Fruit fly (Drosophila melanogaster) whole organism, embryonic: Measurements from ENCODE around the gene Mtp.
A peak's percentile ranks its signal among the peaks of the same experiment; 100 is the strongest.

Experiments
- BEAF-32 ChIP-seq: fragments of 200-800 bp; sonication (Bioruptor generic); optimal IDR thresholded peaks from 3 replicates; lab custom pipeline; 2017; ENCODE audit warnings: missing biosample characterization, missing genetic modification characterization, mild to moderate bottlenecking, moderate library complexity, missing genetic modification reagents
- CG10209 ChIP-seq: fragments of 200-800 bp; sonication (Bioruptor generic); optimal IDR thresholded peaks from 3 replicates; lab custom pipeline; 2017; ENCODE audit warnings: missing biosample characterization, mild to moderate bottlenecking, missing genetic modification characterization, missing genetic modification reagents
- CG10267 ChIP-seq: fragments of 200-800 bp; sonication (Bioruptor generic); optimal IDR thresholded peaks from 2 replicates; lab custom pipeline; 2018; ENCODE audit warnings: missing biosample characterization, mild to moderate bottlenecking, missing genetic modification characterization, moderate library complexity
- CG10565 ChIP-seq: fragments of 200-800 bp; sonication (Bioruptor generic); optimal IDR thresholded peaks from 3 replicates; lab custom pipeline; 2016; ENCODE audit warnings: missing biosample characterization, mild to moderate bottlenecking, missing genetic modification characterization
- CG12659 ChIP-seq: fragments of 200-800 bp; sonication (Bioruptor generic); optimal IDR thresholded peaks from 3 replicates; lab custom pipeline; 2017; ENCODE audit warnings: mild to moderate bottlenecking, missing biosample characterization, missing genetic modification reagents, missing genetic modification characterization
- CG15073 ChIP-seq: fragments of 200-800 bp; sonication (Bioruptor generic); optimal IDR thresholded peaks from 2 replicates; lab custom pipeline; 2016; ENCODE audit warnings: missing biosample characterization, missing genetic modification characterization
- CG17802 ChIP-seq: fragments of 200-800 bp; sonication (Bioruptor generic); optimal IDR thresholded peaks from 2 replicates; lab custom pipeline; 2018; ENCODE audit warnings: missing biosample characterization, mild to moderate bottlenecking, missing genetic modification characterization, moderate library complexity
- CG2116 ChIP-seq: fragments of 200-800 bp; sonication (Bioruptor generic); optimal IDR thresholded peaks from 3 replicates; lab custom pipeline; 2018; ENCODE audit warnings: missing biosample characterization, mild to moderate bottlenecking, missing genetic modification characterization
- CG3065 ChIP-seq: fragments of 200-800 bp; sonication (Bioruptor generic); optimal IDR thresholded peaks from 2 replicates; lab custom pipeline; 2016; ENCODE audit warnings: missing biosample characterization, missing genetic modification characterization
- CG32767 ChIP-seq: fragments of 200-800 bp; sonication (Bioruptor generic); IDR thresholded peaks from 2 replicates; pipeline ENCODE4 v1.3.6; 2022; ENCODE audit warnings: missing biosample characterization, missing genetic modification characterization
- CG34422 ChIP-seq: fragments of 200-800 bp; sonication (Bioruptor generic); IDR thresholded peaks from 3 replicates; pipeline ENCODE4 v1.3.6; 2022; ENCODE audit warnings: missing biosample characterization, missing genetic modification characterization
- CG3838 ChIP-seq: fragments of 200-800 bp; sonication (Bioruptor generic); optimal IDR thresholded peaks from 3 replicates; lab custom pipeline; 2016; ENCODE audit warnings: missing biosample characterization, missing genetic modification characterization
- CG4404 ChIP-seq: fragments of 200-800 bp; sonication (Bioruptor generic); IDR thresholded peaks from 2 replicates; pipeline ENCODE4 v1.3.6; 2022; ENCODE audit warnings: missing biosample characterization, missing genetic modification characterization
- CG4424 ChIP-seq: fragments of 200-800 bp; sonication (Bioruptor generic); optimal IDR thresholded peaks from 3 replicates; lab custom pipeline; 2016; ENCODE audit warnings: missing biosample characterization, missing genetic modification characterization
- CG6689 ChIP-seq: fragments of 200-800 bp; sonication (Bioruptor generic); IDR thresholded peaks from 2 replicates; pipeline ENCODE4 v1.3.6; 2022; ENCODE audit warnings: missing biosample characterization, missing genetic modification characterization
- CG8290 ChIP-seq, 3 experiments: fragments of 200-800 bp; sonication (Bioruptor generic); optimal IDR thresholded peaks; 2 replicates each; lab custom pipeline; 2016 to 2019; ENCODE audit warnings: missing biosample characterization in 3 of 3, missing genetic modification characterization in 3 of 3, mild to moderate bottlenecking in 2 of 3, moderate library complexity in 1 of 3
- CG8765 ChIP-seq: fragments of 200-800 bp; sonication (Bioruptor generic); IDR thresholded peaks from 2 replicates; pipeline ENCODE4 v1.3.6; 2022; ENCODE audit warnings: missing biosample characterization, missing genetic modification characterization
- CG9437 ChIP-seq: fragments of 200-800 bp; sonication (Bioruptor generic); optimal IDR thresholded peaks from 2 replicates; lab custom pipeline; 2018; ENCODE audit warnings: missing biosample characterization, mild to moderate bottlenecking, missing genetic modification characterization
- CG9797 ChIP-seq: fragments of 200-800 bp; sonication (Bioruptor generic); optimal IDR thresholded peaks from 3 replicates; lab custom pipeline; 2018; ENCODE audit warnings: missing biosample characterization, mild to moderate bottlenecking, missing genetic modification characterization
- CTCF ChIP-seq: fragments of 200-800 bp; sonication (Bioruptor generic); optimal IDR thresholded peaks from 2 replicates; lab custom pipeline; 2017; ENCODE audit warnings: missing biosample characterization, mild to moderate bottlenecking, missing genetic modification characterization, moderate library complexity
- Deaf1 ChIP-seq: fragments of 200-800 bp; optimal IDR thresholded peaks from 3 replicates; lab custom pipeline; 2019; ENCODE audit warnings: missing biosample characterization, mild to moderate bottlenecking, missing genetic modification characterization, moderate library complexity
- Doc2 ChIP-seq: fragments of 200-800 bp; sonication (Bioruptor generic); IDR thresholded peaks from 2 replicates; pipeline ENCODE4 v1.3.6; 2022; ENCODE audit warnings: missing biosample characterization, missing genetic modification characterization
- Fer3 ChIP-seq: fragments of 200-800 bp; sonication (Bioruptor generic); optimal IDR thresholded peaks from 2 replicates; lab custom pipeline; 2018; ENCODE audit warnings: missing biosample characterization, mild to moderate bottlenecking, missing genetic modification characterization, moderate library complexity
- Hmx ChIP-seq: fragments of 200-800 bp; sonication (Bioruptor generic); optimal IDR thresholded peaks from 2 replicates; lab custom pipeline; 2016; ENCODE audit warnings: missing biosample characterization, missing genetic modification characterization
- Lpt ChIP-seq: fragments of >200 bp; optimal IDR thresholded peaks from 2 replicates; lab custom pipeline; 2018; ENCODE audit warnings: missing biosample characterization, missing genetic modification characterization
- Nf-YC ChIP-seq: fragments of 200-800 bp; optimal IDR thresholded peaks from 3 replicates; lab custom pipeline; 2019; ENCODE audit warnings: missing biosample characterization, mild to moderate bottlenecking, missing genetic modification characterization, moderate library complexity
- NfI ChIP-seq: fragments of 200-800 bp; sonication (Bioruptor generic); optimal IDR thresholded peaks from 3 replicates; lab custom pipeline; 2018; ENCODE audit warnings: missing biosample characterization, mild to moderate bottlenecking, missing genetic modification characterization, moderate library complexity
- Sox102F ChIP-seq: fragments of 200-800 bp; sonication (Bioruptor generic); optimal IDR thresholded peaks from 2 replicates; lab custom pipeline; 2018; ENCODE audit warnings: missing biosample characterization, mild to moderate bottlenecking, missing genetic modification characterization, moderate library complexity
- TFAM ChIP-seq: fragments of 200-800 bp; sonication (Bioruptor generic); optimal IDR thresholded peaks from 2 replicates; lab custom pipeline; 2017; ENCODE audit warnings: missing biosample characterization, missing genetic modification characterization, inconsistent platforms
- Vsx1 ChIP-seq: fragments of 200-800 bp; sonication (Bioruptor generic); optimal IDR thresholded peaks from 2 replicates; lab custom pipeline; 2017; ENCODE audit warnings: missing biosample characterization, mild to moderate bottlenecking, missing genetic modification characterization, missing genetic modification reagents
- ash1 ChIP-seq: fragments of 200-800 bp; sonication (Bioruptor generic); optimal IDR thresholded peaks from 2 replicates; lab custom pipeline; 2018; ENCODE audit warnings: missing biosample characterization, mild to moderate bottlenecking, missing genetic modification characterization
- cato ChIP-seq: fragments of 200-800 bp; sonication (Bioruptor generic); optimal IDR thresholded peaks from 2 replicates; lab custom pipeline; 2016; ENCODE audit warnings: missing biosample characterization, missing genetic modification characterization, borderline replicate concordance
- caup ChIP-seq: fragments of 200-800 bp; sonication (Bioruptor generic); optimal IDR thresholded peaks from 3 replicates; lab custom pipeline; 2017; ENCODE audit warnings: missing biosample characterization, mild to moderate bottlenecking, missing genetic modification characterization, moderate library complexity; ENCODE audit not compliant: severe bottlenecking
- chif ChIP-seq, 2 experiments: fragments of 200-800 bp; sonication (Bioruptor generic); optimal IDR thresholded peaks; 3 replicates each; lab custom pipeline; 2016; ENCODE audit warnings: missing biosample characterization in 2 of 2, missing genetic modification characterization in 2 of 2
- cwo ChIP-seq: fragments of 200-800 bp; sonication (Bioruptor generic); optimal IDR thresholded peaks from 3 replicates; lab custom pipeline; 2017; ENCODE audit warnings: missing biosample characterization, missing genetic modification characterization, mild to moderate bottlenecking, moderate library complexity, missing genetic modification reagents
- danr ChIP-seq: fragments of 200-800 bp; sonication (Bioruptor generic); IDR thresholded peaks from 2 replicates; pipeline ENCODE4 v1.3.6; 2022; ENCODE audit warnings: missing biosample characterization, missing genetic modification characterization
- dmrt11E ChIP-seq: fragments of 200-800 bp; sonication (Bioruptor generic); optimal IDR thresholded peaks from 3 replicates; lab custom pipeline; 2018; ENCODE audit warnings: missing biosample characterization, mild to moderate bottlenecking, missing genetic modification characterization, moderate library complexity
- dpn ChIP-seq, 2 experiments: fragments of 200-800 bp; sonication (Bioruptor generic); optimal IDR thresholded peaks; 3 replicates each; lab custom pipeline; 2016; ENCODE audit warnings: missing biosample characterization in 2 of 2, missing genetic modification characterization in 2 of 2
- hth ChIP-seq: fragments of >200 bp; optimal IDR thresholded peaks from 2 replicates; lab custom pipeline; 2017; ENCODE audit warnings: inconsistent platforms
- kah ChIP-seq: fragments of 200-800 bp; sonication (Bioruptor generic); optimal IDR thresholded peaks from 2 replicates; lab custom pipeline; 2018; ENCODE audit warnings: missing biosample characterization, mild to moderate bottlenecking, missing genetic modification characterization
- lab ChIP-seq: fragments of 200-800 bp; sonication (Bioruptor generic); optimal IDR thresholded peaks from 3 replicates; lab custom pipeline; 2017; ENCODE audit warnings: missing biosample characterization, missing genetic modification characterization, mild to moderate bottlenecking, moderate library complexity, missing genetic modification reagents
- lbe ChIP-seq: fragments of 200-800 bp; sonication (Bioruptor generic); optimal IDR thresholded peaks from 2 replicates; lab custom pipeline; 2016; ENCODE audit warnings: missing biosample characterization, mild to moderate bottlenecking, missing genetic modification characterization
- psq ChIP-seq: fragments of 200-800 bp; sonication (Bioruptor generic); optimal IDR thresholded peaks from 2 replicates; lab custom pipeline; 2017; ENCODE audit warnings: missing biosample characterization, missing genetic modification characterization
- rib ChIP-seq: fragments of 200-800 bp; sonication (Bioruptor generic); IDR thresholded peaks from 2 replicates; pipeline ENCODE4 v1.3.6; 2022; ENCODE audit warnings: missing biosample characterization, missing genetic modification characterization
- sd ChIP-seq: fragments of 200-800 bp; sonication (Bioruptor generic); optimal IDR thresholded peaks from 3 replicates; lab custom pipeline; 2018; ENCODE audit warnings: missing biosample characterization, mild to moderate bottlenecking, missing genetic modification characterization, moderate library complexity
- shn ChIP-seq: fragments of 200-800 bp; sonication (Bioruptor generic); optimal IDR thresholded peaks from 3 replicates; lab custom pipeline; 2016; ENCODE audit warnings: missing biosample characterization, missing genetic modification characterization
- ssp ChIP-seq: fragments of 200-800 bp; sonication (Bioruptor generic); IDR thresholded peaks from 2 replicates; pipeline ENCODE4 v1.3.6; 2022; ENCODE audit warnings: missing biosample characterization, missing genetic modification characterization
- tio ChIP-seq: fragments of 200-800 bp; sonication (Bioruptor generic); optimal IDR thresholded peaks from 2 replicates; lab custom pipeline; 2017; ENCODE audit warnings: missing biosample characterization, missing genetic modification characterization, inconsistent platforms
- z ChIP-seq: fragments of 200-800 bp; sonication (Bioruptor generic); IDR thresholded peaks from 3 replicates; pipeline ENCODE4 v1.3.6; 2022; ENCODE audit warnings: missing biosample characterization, missing genetic modification characterization

Mtp gene

DNA sequence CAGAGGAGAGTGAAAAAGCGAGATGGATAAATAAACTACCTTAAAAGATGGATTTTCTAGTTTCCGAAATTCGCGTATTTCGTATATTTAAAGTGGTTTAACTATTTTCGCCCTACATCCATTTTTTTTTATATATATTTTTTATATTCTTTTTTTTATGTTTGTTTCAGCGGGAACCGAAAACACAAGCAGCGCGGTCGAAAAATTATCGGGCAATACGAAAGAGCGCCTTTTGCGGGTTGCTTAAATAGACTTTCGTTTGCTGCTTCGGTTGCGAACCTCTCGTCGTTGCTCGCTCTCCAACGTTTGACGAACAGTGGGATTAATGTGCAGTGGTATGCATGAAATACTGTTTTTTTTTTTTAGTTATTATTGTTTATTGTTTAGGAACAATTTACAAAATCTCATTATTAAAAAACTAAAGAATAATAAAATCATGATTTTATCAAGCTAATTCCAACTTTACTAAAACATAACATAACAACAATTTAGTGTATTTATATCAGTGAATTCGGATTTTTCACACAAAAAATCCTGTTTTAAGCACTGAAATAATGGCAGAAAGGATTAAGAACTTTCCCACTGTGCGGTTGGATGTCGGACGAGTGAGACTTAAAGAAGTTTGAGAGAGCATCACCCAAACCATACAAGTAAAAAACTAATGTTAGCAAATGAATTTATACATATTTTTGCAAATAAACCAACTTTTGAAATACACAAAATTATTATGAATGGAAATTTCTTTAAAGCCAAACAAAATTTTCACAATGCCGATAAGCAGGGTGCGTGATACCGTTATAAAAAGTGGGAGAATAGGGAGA lies 5.2 kb downstream of the Mtp start (continued):
- TF ChIP-seq Lpt (GFP tag; lab: Kevin White, UChicago) (no peak), lbe (GFP tag; lab: Kevin White, UChicago) (no peak), CG34422 (GFP tag; lab: Robert Waterston, UW) (peak; percentile 86), Nf-YC (tag; lab: Kevin White, UChicago) (peak; percentile 87), CG8290 (GFP tag; optimal IDR thresholded peaks at IDR 0.05; lab: Kevin White, UChicago) (no peak), CG8290 (tag; optimal IDR thresholded peaks at IDR 0.05; lab: Kevin White, UChicago) (no peak), CG8765 (GFP tag; lab: Robert Waterston, UW) (peak; percentile 47; the same call in 1 of the 2 replicates), CG3065 (GFP tag; lab: Kevin White, UChicago) (no peak), CG9797 (GFP tag; lab: Kevin White, UChicago) (peak; percentile 35), chif (GFP tag; optimal IDR thresholded peaks at IDR 0.05; lab: Kevin White, UChicago) (peak in 1 of 2 experiments; percentile 2), ash1 (GFP tag; lab: Kevin White, UChicago) (peak; percentile 33), psq (GFP tag; lab: Kevin White, UChicago) (no peak), Sox102F (GFP tag; lab: Kevin White, UChicago) (peak; percentile 75), CG2116 (GFP tag; lab: Kevin White, UChicago) (no peak), shn (GFP tag; lab: Kevin White, UChicago) (peak; percentile 47), sd (peak; percentile 31), BEAF-32 (no peak), NfI (GFP tag; lab: Kevin White, UChicago) (peak; percentile 58), Vsx1 (GFP tag; lab: Kevin White, UChicago) (peak; percentile 54), kah (GFP tag; lab: Kevin White, UChicago) (peak; percentile 75), z (GFP tag; lab: Robert Waterston, UW) (peak; percentile 43; the same call in 1 of the 3 replicates), danr (GFP tag; lab: Robert Waterston, UW) (peak; percentile 76), tio (GFP tag; lab: Kevin White, UChicago) (peak; percentile 71), CG10209 (GFP tag; lab: Kevin White, UChicago) (peak; percentile 65), rib (GFP tag; lab: Robert Waterston, UW) (no peak), Hmx (GFP tag; lab: Kevin White, UChicago) (peak; percentile 67), CG6689 (GFP tag; lab: Robert Waterston, UW) (peak; percentile 93), dmrt11E (peak; percentile 87), CG10267 (peak; percentile 85), CTCF (GFP tag; lab: Kevin White, UChicago) (peak; percentile 58), caup (GFP tag; lab: Kevin White, UChicago) (peak; percentile 60), CG10565 (GFP tag; lab: Kevin White, UChicago) (no peak), CG32767 (GFP tag; lab: Robert Waterston, UW) (peak; percentile 49), hth (no peak), CG3838 (GFP tag; lab: Kevin White, UChicago) (peak; percentile 12), dpn (GFP tag; optimal IDR thresholded peaks at IDR 0.05; lab: Kevin White, UChicago) (peak in 1 of 2 experiments; percentile 57), CG4404 (GFP tag; lab: Robert Waterston, UW) (peak; percentile 86), CG17802 (tag; lab: Kevin White, UChicago) (peak; percentile 69), CG9437 (GFP tag; lab: Kevin White, UChicago) (peak; percentile 85), ssp (0 out of 2 replicates have a peak, but pooled peaks have one; percentile 23), CG12659 (GFP tag; lab: Kevin White, UChicago) (peak; percentile 51), Fer3 (tag; lab: Kevin White, UChicago) (peak; percentile 96), cwo (GFP tag; lab: Kevin White, UChicago) (peak; percentile 91), CG15073 (GFP tag; lab: Kevin White, UChicago) (peak; percentile 7), cato (peak; percentile 54), lab (GFP tag; lab: Kevin White, UChicago) (peak; percentile 96), Deaf1 (peak; percentile 84), CG4424 (GFP tag; lab: Kevin White, UChicago) (peak; percentile 95), TFAM (GFP tag; lab: Kevin White, UChicago) (peak; percentile 71), Doc2 (GFP tag; lab: Robert Waterston, UW) (peak; percentile 66)
